Fruit fly (Drosophila melanogaster): ENCODE results near the gene Rad60.
A peak's percentile ranks its signal among the peaks of the same experiment; 100 is the strongest.

Gene Rad60

dm6 chr3R:23214603-23215433 is 36.5 kb downstream of the Rad60 start:
- peak; percentile 76 for TF ChIP-seq CG12605 (GFP tag; IDR thresholded peaks at IDR 0.05)
- peak; percentile 67; the same call in 2 of the 3 replicates for TF ChIP-seq CG4496 (GFP tag; IDR thresholded peaks at IDR 0.05)
- TF ChIP-seq CG17806 (tag; optimal IDR thresholded peaks at IDR 0.05), result no peak
- peak; percentile 43 for TF ChIP-seq gl (tag; optimal IDR thresholded peaks at IDR 0.05)
- peak; percentile 1 for TF ChIP-seq CG8301 (tag; optimal IDR thresholded peaks at IDR 0.05)

DNA sequence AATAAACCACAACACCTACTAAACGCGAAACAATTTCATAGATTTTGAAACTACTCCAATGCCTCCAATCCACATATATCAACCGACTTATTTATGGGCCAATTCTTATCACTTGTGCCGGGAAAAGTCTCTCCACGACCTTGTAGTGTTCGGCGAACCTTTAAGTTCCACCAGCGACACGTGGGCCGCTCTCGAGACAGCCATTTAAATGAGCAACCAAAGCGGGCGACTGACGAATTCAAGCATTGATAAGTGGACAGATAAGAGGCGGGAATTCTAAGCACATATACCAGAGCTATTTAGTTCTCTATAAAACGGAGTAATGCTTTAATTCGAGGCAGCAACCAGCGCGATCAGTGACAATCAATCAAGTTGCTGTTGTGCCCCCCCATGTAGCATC is 38.5 kb downstream of the Rad60 start:
- TF ChIP-seq CG13204 (GFP tag; optimal IDR thresholded peaks at IDR 0.05), result no peak
- TF ChIP-seq CG32121 (GFP tag; IDR thresholded peaks at IDR 0.05), result no peak
- no peak for TF ChIP-seq CG9948 (tag; optimal IDR thresholded peaks at IDR 0.05)
- TF ChIP-seq CG10348 (GFP tag; IDR thresholded peaks at IDR 0.05), result no peak
- no peak for TF ChIP-seq CG34367 (tag; optimal IDR thresholded peaks at IDR 0.05)
- no peak for TF ChIP-seq CG4496 (GFP tag; IDR thresholded peaks at IDR 0.05)
- no peak for TF ChIP-seq CG14655 (GFP tag; optimal IDR thresholded peaks at IDR 0.05)
- no peak for TF ChIP-seq D1 (tag; optimal IDR thresholded peaks at IDR 0.05)
- TF ChIP-seq CG8159 (tag; optimal IDR thresholded peaks at IDR 0.05), result no peak

dm6 chr3R:23211745-23212254 is 39.5 kb downstream of the Rad60 start:
- TF ChIP-seq EcR (GFP tag; optimal IDR thresholded peaks at IDR 0.05), result no peak
- no peak for TF ChIP-seq CG10348 (GFP tag; IDR thresholded peaks at IDR 0.05)
- TF ChIP-seq Ets98B (GFP tag; IDR thresholded peaks at IDR 0.05), result no peak
- TF ChIP-seq CG34367 (tag; optimal IDR thresholded peaks at IDR 0.05), result no peak
- peak; percentile 61 for TF ChIP-seq CG8159 (tag; optimal IDR thresholded peaks at IDR 0.05)
- peak; percentile 24 for TF ChIP-seq Snoo (tag; optimal IDR thresholded peaks at IDR 0.05)
- no peak for TF ChIP-seq CG32121 (GFP tag; IDR thresholded peaks at IDR 0.05)
- TF ChIP-seq CG12605 (GFP tag; IDR thresholded peaks at IDR 0.05), result no peak
- TF ChIP-seq CG13204 (GFP tag; optimal IDR thresholded peaks at IDR 0.05), result no peak
- TF ChIP-seq CG8301 (tag; optimal IDR thresholded peaks at IDR 0.05), result peak; percentile 13
- no peak for TF ChIP-seq CG4496 (GFP tag; IDR thresholded peaks at IDR 0.05)
- peak; percentile 49 for TF ChIP-seq Pif1A (GFP tag; optimal IDR thresholded peaks at IDR 0.05)
- peak; percentile 28 for TF ChIP-seq CG14655 (GFP tag; optimal IDR thresholded peaks at IDR 0.05)
- TF ChIP-seq CG17806 (tag; optimal IDR thresholded peaks at IDR 0.05), result peak; percentile 33
- peak; percentile 31 for TF ChIP-seq CG9948 (tag; optimal IDR thresholded peaks at IDR 0.05)
- no peak for TF ChIP-seq rn (GFP tag; IDR thresholded peaks at IDR 0.05)
- no peak for TF ChIP-seq Pif1B (GFP tag; optimal IDR thresholded peaks at IDR 0.05)
- no peak for TF ChIP-seq gl (tag; optimal IDR thresholded peaks at IDR 0.05)
- TF ChIP-seq fd96Ca (GFP tag; IDR thresholded peaks at IDR 0.05), result no peak
- peak; percentile 31 for TF ChIP-seq CG15710 (tag; optimal IDR thresholded peaks at IDR 0.05)
- TF ChIP-seq D1 (tag; optimal IDR thresholded peaks at IDR 0.05), result no peak

DNA sequence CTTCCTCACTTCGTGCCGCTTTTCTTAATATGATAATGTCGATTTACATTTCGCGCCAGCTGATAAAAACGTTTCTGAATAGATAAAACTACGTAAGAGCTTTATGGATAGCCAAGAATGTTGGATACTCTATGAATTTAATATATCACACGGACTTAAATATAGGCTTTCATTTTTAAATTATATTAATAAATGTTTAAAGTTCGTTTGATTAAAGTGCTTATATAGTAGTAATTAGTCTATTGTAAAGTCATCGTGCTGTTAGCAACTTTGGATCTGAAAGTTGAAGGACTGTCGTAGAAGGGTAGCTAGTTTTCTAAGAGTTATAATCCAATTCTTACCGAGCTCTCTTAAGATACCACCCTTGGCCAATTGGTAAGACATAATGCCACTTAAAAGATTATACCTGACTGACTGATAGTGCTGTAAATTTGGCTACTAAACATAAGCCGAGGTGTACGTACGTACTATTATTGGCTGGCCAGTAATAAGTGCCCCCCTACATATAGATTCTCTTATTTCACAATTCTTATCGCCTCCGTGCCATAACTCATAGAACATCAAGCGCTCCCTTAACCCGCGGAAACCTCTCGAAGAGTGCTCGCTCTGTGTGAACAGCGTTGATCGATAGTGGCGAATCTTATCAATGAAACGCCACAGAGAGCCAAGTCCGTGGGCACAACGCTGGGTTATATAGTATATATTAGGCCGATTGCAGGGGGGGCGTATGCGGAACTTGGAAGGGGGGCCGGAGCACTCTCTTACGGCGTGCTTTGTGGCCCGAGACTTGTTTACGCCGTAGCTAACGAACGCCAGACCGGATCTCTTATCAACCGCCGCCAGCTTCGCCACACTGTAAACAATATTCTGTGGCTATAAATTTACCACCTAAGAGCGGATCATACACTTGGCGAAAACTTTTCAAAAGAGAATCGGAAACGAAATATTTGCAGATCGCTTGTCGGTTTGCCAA is 40.7 kb downstream of the Rad60 start:
- TF ChIP-seq CG8159 (tag; optimal IDR thresholded peaks at IDR 0.05) (no peak), EcR (GFP tag; optimal IDR thresholded peaks at IDR 0.05) (peak; percentile 35), CG17806 (tag; optimal IDR thresholded peaks at IDR 0.05) (no peak), CG9948 (tag; optimal IDR thresholded peaks at IDR 0.05) (no peak), fd96Ca (GFP tag; IDR thresholded peaks at IDR 0.05) (0 out of 3 replicates have a peak, but pooled peaks have one; percentile 41), Pif1B (GFP tag; optimal IDR thresholded peaks at IDR 0.05) (no peak), CG13204 (GFP tag; optimal IDR thresholded peaks at IDR 0.05) (peak; percentile 44), gl (tag; optimal IDR thresholded peaks at IDR 0.05) (peak; percentile 24), CG32121 (GFP tag; IDR thresholded peaks at IDR 0.05) (peak; percentile 16; the same call in 1 of the 2 replicates), CG12605 (GFP tag; IDR thresholded peaks at IDR 0.05) (no peak), CG8301 (tag; optimal IDR thresholded peaks at IDR 0.05) (no peak), Ets98B (GFP tag; IDR thresholded peaks at IDR 0.05) (peak; percentile 30; the same call in 1 of the 2 replicates), rn (GFP tag; IDR thresholded peaks at IDR 0.05) (no peak)

dm6 chr3R:23207254-23207653 is 44.0 kb downstream of the Rad60 start:
- TF ChIP-seq Pif1B (GFP tag; optimal IDR thresholded peaks at IDR 0.05) (no peak), CG13204 (GFP tag; optimal IDR thresholded peaks at IDR 0.05) (no peak), Pif1A (GFP tag; optimal IDR thresholded peaks at IDR 0.05) (no peak), CG14655 (GFP tag; optimal IDR thresholded peaks at IDR 0.05) (no peak), CG8301 (tag; optimal IDR thresholded peaks at IDR 0.05) (no peak), CG10348 (GFP tag; IDR thresholded peaks at IDR 0.05) (no peak), rn (GFP tag; IDR thresholded peaks at IDR 0.05) (no peak), CG15710 (tag; optimal IDR thresholded peaks at IDR 0.05) (no peak), CG8159 (tag; optimal IDR thresholded peaks at IDR 0.05) (no peak), CG4496 (GFP tag; IDR thresholded peaks at IDR 0.05) (no peak), Ets98B (GFP tag; IDR thresholded peaks at IDR 0.05) (no peak), CG17806 (tag; optimal IDR thresholded peaks at IDR 0.05) (no peak), EcR (GFP tag; optimal IDR thresholded peaks at IDR 0.05) (no peak), Snoo (tag; optimal IDR thresholded peaks at IDR 0.05) (no peak), CG32121 (GFP tag; IDR thresholded peaks at IDR 0.05) (no peak), CG34367 (tag; optimal IDR thresholded peaks at IDR 0.05) (no peak)
